Worm (Caenorhabditis elegans): ENCODE data around the gene gpd-3.

DNA sequence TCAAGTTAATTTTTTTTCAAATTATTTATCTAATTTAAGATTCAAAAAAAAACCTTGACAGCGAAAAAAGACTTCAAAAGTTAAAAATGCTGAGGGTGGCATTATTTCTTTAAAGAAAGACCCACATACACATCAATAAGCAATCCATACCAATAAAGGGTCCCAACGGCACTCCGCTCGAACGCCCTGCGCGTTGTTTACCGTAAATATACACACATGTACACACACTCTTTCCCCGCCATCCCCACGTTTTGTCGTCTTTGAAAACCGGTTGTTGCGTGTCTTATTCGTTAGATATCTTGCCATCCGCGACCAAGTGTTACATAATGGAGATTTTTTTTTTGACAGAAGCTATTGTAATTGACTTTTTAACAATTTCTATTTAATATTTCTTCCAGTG lies 46.4 kb upstream of the gpd-3 start, which contains the start of gene gcc-1:
- peak; percentile 46 for TF ChIP-seq lsy-2 (tag; optimal IDR thresholded peaks at IDR 0.05)
- TF ChIP-seq elt-3 (tag; optimal IDR thresholded peaks at IDR 0.05) = no peak
- no peak for TF ChIP-seq nhr-12 (tag; optimal IDR thresholded peaks at IDR 0.05)
- TF ChIP-seq unc-62 (GFP tag; optimal IDR thresholded peaks at IDR 0.05) = no peak
- TF ChIP-seq flh-1 (GFP tag; optimal IDR thresholded peaks at IDR 0.05) = no peak
- TF ChIP-seq snpc-4 (tag; optimal IDR thresholded peaks at IDR 0.05) = no peak
- no peak for TF ChIP-seq ceh-43 (GFP tag; optimal IDR thresholded peaks at IDR 0.05)
- TF ChIP-seq nhr-28 (tag; optimal IDR thresholded peaks at IDR 0.05) = no peak
- no peak for TF ChIP-seq lin-32 (GFP tag; optimal IDR thresholded peaks at IDR 0.05)
- no peak for TF ChIP-seq blmp-1 (tag; optimal IDR thresholded peaks at IDR 0.05)
- no peak for TF ChIP-seq unc-39 (tag; optimal IDR thresholded peaks at IDR 0.05)
- peak; percentile 24 for TF ChIP-seq ces-1 (GFP tag; optimal IDR thresholded peaks at IDR 0.05)
- TF ChIP-seq nhr-237 (tag; optimal IDR thresholded peaks at IDR 0.05) = no peak
- TF ChIP-seq ztf-11 (tag; optimal IDR thresholded peaks at IDR 0.05) = no peak

Measured in whole organism, mixed stage, embryonic.